Worm (Caenorhabditis elegans) whole organism, young adult: Measurements from ENCODE around the gene F13A2.5.

Experiments used
- B0019.2 ChIP-seq: fragments of 200-800 bp; sonication (Bioruptor generic); conservative IDR thresholded peaks from 2 replicates; pipeline ENCODE4 v1.3.6; 2022; ENCODE audit warnings: missing genetic modification reagents, missing genetic modification characterization, missing compliant biosample characterization
- B0261.1 ChIP-seq: sonication (generic microtip); optimal IDR thresholded peaks from 2 replicates; lab custom pipeline; 2016; ENCODE audit warnings: mild to moderate bottlenecking, missing genetic modification characterization, moderate library complexity, missing compliant biosample characterization
- B0336.3 ChIP-seq: fragments of 200-800 bp; sonication (Bioruptor generic); IDR thresholded peaks from 2 replicates; pipeline ENCODE4 v1.3.6; 2022; ENCODE audit warnings: missing genetic modification characterization, missing compliant biosample characterization
- F23B12.7 ChIP-seq: sonication (generic microtip); optimal IDR thresholded peaks from 2 replicates; lab custom pipeline; 2017; ENCODE audit warnings: missing genetic modification characterization, mild to moderate bottlenecking, missing compliant biosample characterization, antibody characterized with exemption, moderate library complexity; ENCODE audit not compliant: insufficient read depth
- K11D2.4 ChIP-seq: fragments of 200-800 bp; sonication (Bioruptor generic); IDR thresholded peaks from 2 replicates; pipeline ENCODE4 v1.3.6; 2022; ENCODE audit warnings: missing genetic modification reagents, missing genetic modification characterization, missing compliant biosample characterization
- Y53G8AR.9 ChIP-seq: fragments of 200-800 bp; sonication (Bioruptor generic); conservative IDR thresholded peaks from 2 replicates; pipeline ENCODE4 v1.3.6; 2022; ENCODE audit warnings: missing genetic modification reagents, missing genetic modification characterization, missing compliant biosample characterization
- Y95B8A.8 ChIP-seq: fragments of 200-800 bp; sonication (Bioruptor generic); IDR thresholded peaks from 2 replicates; pipeline ENCODE4 v1.3.6; 2022; ENCODE audit warnings: missing genetic modification reagents, missing genetic modification characterization, missing compliant biosample characterization
- attf-3 ChIP-seq: fragments of 200-800 bp; sonication (Bioruptor generic); conservative IDR thresholded peaks from 2 replicates; pipeline ENCODE4 v1.3.6; 2022; ENCODE audit warnings: missing genetic modification reagents, missing genetic modification characterization, missing compliant biosample characterization
- bed-1 ChIP-seq: fragments of 200-800 bp; sonication (Bioruptor generic); IDR thresholded peaks from 2 replicates; pipeline ENCODE4 v1.3.6; 2022; ENCODE audit warnings: missing genetic modification reagents, missing genetic modification characterization, missing compliant biosample characterization
- cebp-1 ChIP-seq, 2 experiments: fragments of 200-800 bp in 1 of 2; sonication (Bioruptor generic) in 1 of 2; sonication (generic microtip) in 1 of 2; IDR thresholded peaks in 1 of 2; optimal IDR thresholded peaks in 1 of 2; 2 replicates each; pipeline versions ENCODE4 v1.3.6 to Lab custom; 2017 to 2022; ENCODE audit warnings: missing compliant biosample characterization in 2 of 2, missing genetic modification characterization in 2 of 2, mild to moderate bottlenecking in 1 of 2, missing genetic modification reagents in 1 of 2, moderate library complexity in 1 of 2
- die-1 ChIP-seq: sonication (generic microtip); optimal IDR thresholded peaks from 2 replicates; lab custom pipeline; 2016; ENCODE audit warnings: missing genotype, mild to moderate bottlenecking, missing genetic modification characterization, missing compliant biosample characterization
- dpff-1 ChIP-seq: sonication (generic microtip); optimal IDR thresholded peaks from 2 replicates; lab custom pipeline; 2017; ENCODE audit warnings: mild to moderate bottlenecking, missing genetic modification characterization, missing compliant biosample characterization
- dpl-1 ChIP-seq: fragments of 150-350 bp; optimal IDR thresholded peaks from 2 replicates; lab custom pipeline; 2014; ENCODE audit warnings: missing biosample characterization, missing genetic modification reagents, missing genetic modification characterization
- ekl-4 ChIP-seq: fragments of 200-800 bp; sonication (Bioruptor generic); IDR thresholded peaks from 2 replicates; pipeline ENCODE4 v1.3.6; 2022; ENCODE audit warnings: missing genetic modification reagents, missing genetic modification characterization, missing compliant biosample characterization
- hmg-20 ChIP-seq: fragments of 200-800 bp; sonication (Bioruptor generic); IDR thresholded peaks from 2 replicates; pipeline ENCODE4 v1.3.6; 2022; ENCODE audit warnings: missing genetic modification reagents, missing genetic modification characterization, missing compliant biosample characterization
- hsf-1 ChIP-seq: fragments of 200-800 bp; sonication (Bioruptor generic); IDR thresholded peaks from 2 replicates; pipeline ENCODE4 v1.3.6; 2022; ENCODE audit warnings: missing genetic modification reagents, missing genetic modification characterization, missing compliant biosample characterization
- let-526 ChIP-seq: fragments of 200-800 bp; sonication (Bioruptor generic); IDR thresholded peaks from 2 replicates; pipeline ENCODE4 v1.3.6; 2022; ENCODE audit warnings: missing genetic modification reagents, missing genetic modification characterization, missing compliant biosample characterization
- let-607 ChIP-seq, 2 experiments: fragments of 200-800 bp in 1 of 2; sonication (Bioruptor generic) in 1 of 2; sonication (generic microtip) in 1 of 2; optimal IDR thresholded peaks; 2 replicates each; lab custom pipeline; 2016 to 2018; ENCODE audit warnings: mild to moderate bottlenecking in 2 of 2, missing compliant biosample characterization in 2 of 2, missing genetic modification characterization in 2 of 2, moderate library complexity in 2 of 2, missing genotype in 1 of 2
- lin-26 ChIP-seq: fragments of 200-800 bp; sonication (Bioruptor generic); IDR thresholded peaks from 2 replicates; pipeline ENCODE4 v1.3.6; 2022; ENCODE audit warnings: missing genetic modification reagents, missing genetic modification characterization, missing compliant biosample characterization
- lir-1 ChIP-seq: fragments of 200-800 bp; sonication (Bioruptor generic); conservative IDR thresholded peaks from 2 replicates; pipeline ENCODE4 v1.3.6; 2022; ENCODE audit warnings: missing genetic modification reagents, missing genetic modification characterization, missing compliant biosample characterization
- madf-6 ChIP-seq: fragments of 200-800 bp; sonication (Bioruptor generic); IDR thresholded peaks from 2 replicates; pipeline ENCODE4 v1.3.6; 2022; ENCODE audit warnings: missing genetic modification reagents, missing genetic modification characterization, missing compliant biosample characterization
- mes-4 ChIP-seq: sonication (generic microtip); optimal IDR thresholded peaks from 2 replicates; lab custom pipeline; 2016; ENCODE audit warnings: missing genotype, missing genetic modification characterization, missing compliant biosample characterization
- nfya-1 ChIP-seq: sonication (generic microtip); optimal IDR thresholded peaks from 2 replicates; lab custom pipeline; 2017; ENCODE audit warnings: antibody characterized with exemption, missing compliant biosample characterization, missing genetic modification characterization, borderline replicate concordance; ENCODE audit not compliant: insufficient read depth
- nhr-120 ChIP-seq: fragments of 200-800 bp; sonication (Bioruptor generic); IDR thresholded peaks from 2 replicates; pipeline ENCODE4 v1.3.6; 2022; ENCODE audit warnings: missing genetic modification characterization, missing compliant biosample characterization
- nhr-80 ChIP-seq: sonication (generic microtip); optimal IDR thresholded peaks from 2 replicates; lab custom pipeline; 2016; ENCODE audit warnings: missing genetic modification characterization, missing compliant biosample characterization
- pbrm-1 ChIP-seq: fragments of 200-800 bp; sonication (Bioruptor generic); IDR thresholded peaks from 2 replicates; pipeline ENCODE4 v1.3.6; 2022; ENCODE audit warnings: missing genetic modification reagents, missing genetic modification characterization, missing compliant biosample characterization
- snpc-4 ChIP-seq, 5 experiments: fragments of 150-350 bp in 1 of 5; sonication (generic microtip) in 4 of 5; optimal IDR thresholded peaks; 2 replicates each; lab custom pipeline; 2014 to 2018; ENCODE audit warnings: missing genetic modification characterization in 5 of 5, missing biosample characterization in 3 of 5, antibody characterized with exemption in 2 of 5, mild to moderate bottlenecking in 2 of 5, missing compliant biosample characterization in 2 of 5, missing genotype in 2 of 5, moderate library complexity in 2 of 5, missing genetic modification reagents in 1 of 5
- tbp1 ChIP-seq: fragments of 200-800 bp; sonication (Bioruptor generic); optimal IDR thresholded peaks from 2 replicates; lab custom pipeline; 2018; ENCODE audit warnings: mild to moderate bottlenecking, missing genetic modification characterization, missing compliant biosample characterization
- tlf-1 ChIP-seq: fragments of 200-800 bp; sonication (Bioruptor generic); optimal IDR thresholded peaks from 2 replicates; lab custom pipeline; 2018; ENCODE audit warnings: mild to moderate bottlenecking, missing genetic modification characterization, missing compliant biosample characterization
- xnd-1 ChIP-seq: sonication (generic microtip); optimal IDR thresholded peaks from 2 replicates; lab custom pipeline; 2016; ENCODE audit warnings: missing genotype, missing genetic modification reagents, missing genetic modification characterization, missing compliant biosample characterization
- zfh-2 ChIP-seq: fragments of 200-800 bp; sonication (Bioruptor generic); conservative IDR thresholded peaks from 2 replicates; pipeline ENCODE4 v1.3.6; 2022; ENCODE audit warnings: missing genetic modification reagents, missing genetic modification characterization, missing compliant biosample characterization
- zim-3 ChIP-seq: sonication (generic microtip); optimal IDR thresholded peaks from 2 replicates; lab custom pipeline; 2017; ENCODE audit warnings: mild to moderate bottlenecking, missing genetic modification characterization, moderate library complexity, missing compliant biosample characterization
- ztf-3 ChIP-seq: fragments of 200-800 bp; sonication (Bioruptor generic); optimal IDR thresholded peaks from 2 replicates; lab custom pipeline; 2018; ENCODE audit warnings: mild to moderate bottlenecking, missing genetic modification characterization, missing compliant biosample characterization

The F13A2.5 gene

ce11 chrV:4361505-4361904 lies 40.3 kb downstream of the F13A2.5 start, which contains the start of gene F32D1.3:
TSS of gene F32D1.3 (minus strand) at chrV:4361569.
- no peak for TF ChIP-seq ekl-4 (GFP tag; lab: Robert Waterston, UW)
- TF ChIP-seq nhr-120 (GFP tag; lab: Robert Waterston, UW), result no peak
- TF ChIP-seq die-1, result no peak
- no peak for TF ChIP-seq Y53G8AR.9 (GFP tag; lab: Robert Waterston, UW)
- no peak for TF ChIP-seq Y95B8A.8 (GFP tag; lab: Robert Waterston, UW)
- TF ChIP-seq dpff-1 (tag; lab: Kevin White, UChicago), result no peak
- no peak for TF ChIP-seq hmg-20 (GFP tag; lab: Robert Waterston, UW)
- no peak for TF ChIP-seq hsf-1
- TF ChIP-seq nfya-1 (tag; lab: Kevin White, UChicago), result no peak
- no peak for TF ChIP-seq xnd-1 (tag; lab: Kevin White, UChicago)
- no peak for TF ChIP-seq bed-1 (GFP tag; lab: Robert Waterston, UW)
- TF ChIP-seq K11D2.4 (GFP tag; lab: Robert Waterston, UW), result no peak
- TF ChIP-seq B0336.3 (GFP tag; lab: Robert Waterston, UW), result no peak
- no peak for TF ChIP-seq F23B12.7 (tag; lab: Kevin White, UChicago)
- no peak for TF ChIP-seq zfh-2 (GFP tag; lab: Robert Waterston, UW)
- TF ChIP-seq zim-3, result no peak
- no peak for TF ChIP-seq attf-3 (GFP tag; lab: Robert Waterston, UW)

- TF ChIP-seq zim-3 (no peak), nhr-80 (peak; percentile 24), let-607 (tag; optimal IDR thresholded peaks at IDR 0.05; lab: Kevin White, UChicago) (peak in 1 of 2 experiments; percentile 62)
Measured at ce11 chrV:4360018-4360417, 41.7 kb downstream of the F13A2.5 start.

ce11 chrV:4359127-4359526 lies 42.6 kb downstream of the F13A2.5 start:
- TF ChIP-seq attf-3 (GFP tag; lab: Robert Waterston, UW) (no peak), madf-6 (GFP tag; lab: Robert Waterston, UW) (no peak), hsf-1 (no peak), let-526 (GFP tag; lab: Robert Waterston, UW) (no peak), pbrm-1 (GFP tag; lab: Robert Waterston, UW) (no peak), snpc-4 (GFP tag; optimal IDR thresholded peaks at IDR 0.05; lab: Kevin White, UChicago) (no peak), snpc-4 (tag; optimal IDR thresholded peaks at IDR 0.05; lab: Kevin White, UChicago) (no peak), dpl-1 (no peak), lir-1 (no peak), tlf-1 (GFP tag; lab: Kevin White, UChicago) (no peak), lin-26 (GFP tag; lab: Robert Waterston, UW) (no peak), mes-4 (tag; lab: Kevin White, UChicago) (no peak)

ce11 chrV:4357369-4357768 lies 44.4 kb downstream of the F13A2.5 start:
- TF ChIP-seq F23B12.7 (tag; lab: Kevin White, UChicago) (no peak), tbp1 (GFP tag; lab: Kevin White, UChicago) (no peak), B0261.1 (tag; lab: Kevin White, UChicago) (no peak), cebp-1 (GFP tag; IDR thresholded peaks at IDR 0.05; lab: Robert Waterston, UW) (peak; percentile 65; the same call in 1 of the 2 replicates), cebp-1 (tag; optimal IDR thresholded peaks at IDR 0.05; lab: Kevin White, UChicago) (peak; percentile 94), ztf-3 (no peak), B0019.2 (no peak)
